Fruit fly (Drosophila melanogaster) whole organism, embryonic: ENCODE data around the gene Scox.

ENCODE experiments used
- ATbp ChIP-seq: fragments of 200-800 bp; sonication (Bioruptor generic); optimal IDR thresholded peaks from 2 replicates; lab custom pipeline; 2017; ENCODE audit warnings: missing biosample characterization, mild to moderate bottlenecking, missing genetic modification characterization, missing genetic modification reagents
- Adf1 ChIP-seq: fragments of 200-800 bp; sonication (Bioruptor generic); IDR thresholded peaks from 2 replicates; pipeline ENCODE4 v1.3.6; 2022; ENCODE audit warnings: missing biosample characterization, missing genetic modification characterization
- Aef1 ChIP-seq: fragments of 200-800 bp; sonication (Bioruptor generic); IDR thresholded peaks from 3 replicates; pipeline ENCODE4 v1.3.6; 2022; ENCODE audit warnings: missing biosample characterization, missing genetic modification characterization
- CG10267 ChIP-seq: fragments of 200-800 bp; sonication (Bioruptor generic); optimal IDR thresholded peaks from 2 replicates; lab custom pipeline; 2018; ENCODE audit warnings: missing biosample characterization, mild to moderate bottlenecking, missing genetic modification characterization, moderate library complexity
- CG10321 ChIP-seq: fragments of 200-800 bp; sonication (Bioruptor generic); IDR thresholded peaks from 2 replicates; pipeline ENCODE4 v1.3.6; 2022; ENCODE audit warnings: missing biosample characterization, missing genetic modification characterization
- CG11247 ChIP-seq: fragments of 200-800 bp; sonication (Bioruptor generic); IDR thresholded peaks from 2 replicates; pipeline ENCODE4 v1.3.6; 2022; ENCODE audit warnings: missing biosample characterization, missing genetic modification characterization
- CG12769 ChIP-seq: fragments of 200-800 bp; sonication (Bioruptor generic); optimal IDR thresholded peaks from 2 replicates; lab custom pipeline; 2019; ENCODE audit warnings: missing biosample characterization, mild to moderate bottlenecking, missing genetic modification characterization, moderate library complexity
- CG12942 ChIP-seq: fragments of 200-800 bp; sonication (Bioruptor generic); optimal IDR thresholded peaks from 3 replicates; lab custom pipeline; 2016; ENCODE audit warnings: missing biosample characterization, missing genetic modification characterization
- CG13123 ChIP-seq: fragments of 200-800 bp; sonication (Bioruptor generic); optimal IDR thresholded peaks from 2 replicates; lab custom pipeline; 2016; ENCODE audit warnings: missing biosample characterization, missing genetic modification characterization
- CG13287 ChIP-seq: fragments of 200-800 bp; sonication (Bioruptor generic); IDR thresholded peaks from 2 replicates; pipeline ENCODE4 v1.3.6; 2022; ENCODE audit warnings: missing biosample characterization, missing genetic modification characterization; ENCODE audit not compliant: partially characterized antibody
- CG14965 ChIP-seq: fragments of 200-800 bp; sonication (Bioruptor generic); optimal IDR thresholded peaks from 2 replicates; lab custom pipeline; 2016; ENCODE audit warnings: missing biosample characterization, missing genetic modification characterization, borderline replicate concordance
- CG15514 ChIP-seq: fragments of 200-800 bp; sonication (Bioruptor generic); optimal IDR thresholded peaks from 3 replicates; lab custom pipeline; 2017; ENCODE audit warnings: missing biosample characterization, missing genetic modification characterization, mild to moderate bottlenecking, moderate library complexity, missing genetic modification reagents
- CG15696 ChIP-seq: fragments of 200-800 bp; sonication (Bioruptor generic); optimal IDR thresholded peaks from 2 replicates; lab custom pipeline; 2019; ENCODE audit warnings: missing biosample characterization, mild to moderate bottlenecking, missing genetic modification characterization, moderate library complexity
- CG18476 ChIP-seq: fragments of 200-800 bp; sonication (Bioruptor generic); optimal IDR thresholded peaks from 2 replicates; lab custom pipeline; 2016; ENCODE audit warnings: missing biosample characterization, mild to moderate bottlenecking, missing genetic modification characterization
- CG18599 ChIP-seq: fragments of 200-800 bp; sonication (Bioruptor generic); optimal IDR thresholded peaks from 3 replicates; lab custom pipeline; 2017; ENCODE audit warnings: missing biosample characterization, missing genetic modification characterization, mild to moderate bottlenecking, moderate library complexity, missing genetic modification reagents
- CG2129 ChIP-seq: fragments of 200-800 bp; sonication (Bioruptor generic); IDR thresholded peaks from 2 replicates; pipeline ENCODE4 v1.3.6; 2022; ENCODE audit warnings: missing biosample characterization, missing genetic modification characterization; ENCODE audit not compliant: partially characterized antibody
- CG2889 ChIP-seq: fragments of 200-800 bp; sonication (Bioruptor generic); IDR thresholded peaks from 3 replicates; pipeline ENCODE4 v1.3.6; 2022; ENCODE audit warnings: missing biosample characterization, missing genetic modification characterization
- CG30403 ChIP-seq: fragments of 200-800 bp; sonication (Bioruptor generic); optimal IDR thresholded peaks from 3 replicates; lab custom pipeline; 2016; ENCODE audit warnings: missing biosample characterization, missing genetic modification characterization
- CG31388 ChIP-seq: fragments of 200-800 bp; sonication (Bioruptor generic); optimal IDR thresholded peaks from 2 replicates; lab custom pipeline; 2016; ENCODE audit warnings: missing biosample characterization, missing genetic modification characterization
- CG33557 ChIP-seq: fragments of 200-800 bp; sonication (Bioruptor generic); optimal IDR thresholded peaks from 2 replicates; lab custom pipeline; 2019; ENCODE audit warnings: missing biosample characterization, mild to moderate bottlenecking, missing genetic modification characterization, moderate library complexity
- CG34376 ChIP-seq: fragments of 200-800 bp; sonication (Bioruptor generic); optimal IDR thresholded peaks from 2 replicates; lab custom pipeline; 2018; ENCODE audit warnings: missing biosample characterization, mild to moderate bottlenecking, missing genetic modification characterization
- CG4730 ChIP-seq: fragments of 200-800 bp; sonication (Bioruptor generic); IDR thresholded peaks from 2 replicates; pipeline ENCODE4 v1.3.6; 2022; ENCODE audit warnings: missing biosample characterization, missing genetic modification characterization
- CG5180 ChIP-seq: fragments of 200-800 bp; sonication (Bioruptor generic); optimal IDR thresholded peaks from 3 replicates; lab custom pipeline; 2017; ENCODE audit warnings: missing biosample characterization, missing genetic modification characterization, mild to moderate bottlenecking, moderate library complexity, missing genetic modification reagents
- CoRest ChIP-seq: fragments of 200-800 bp; sonication (Bioruptor generic); optimal IDR thresholded peaks from 3 replicates; lab custom pipeline; 2018; ENCODE audit warnings: missing biosample characterization, mild to moderate bottlenecking, missing genetic modification characterization, moderate library complexity
- D ChIP-seq, 2 experiments: fragments of 200-800 bp in 1 of 2; fragments of >200 bp in 1 of 2; sonication (Bioruptor generic) in 1 of 2; optimal IDR thresholded peaks; 2 replicates in 1 of 2; 3 replicates in 1 of 2; lab custom pipeline; 2017; ENCODE audit warnings: mild to moderate bottlenecking in 1 of 2, missing biosample characterization in 1 of 2, missing genetic modification characterization in 1 of 2, missing genetic modification reagents in 1 of 2
- Deaf1 ChIP-seq: fragments of 200-800 bp; optimal IDR thresholded peaks from 3 replicates; lab custom pipeline; 2019; ENCODE audit warnings: missing biosample characterization, mild to moderate bottlenecking, missing genetic modification characterization, moderate library complexity
- Dp ChIP-seq: fragments of 200-800 bp; sonication (Bioruptor generic); optimal IDR thresholded peaks from 2 replicates; lab custom pipeline; 2018; ENCODE audit warnings: missing biosample characterization, mild to moderate bottlenecking, missing genetic modification characterization, moderate library complexity
- Hey ChIP-seq: fragments of 200-800 bp; sonication (Bioruptor generic); optimal IDR thresholded peaks from 3 replicates; lab custom pipeline; 2018; ENCODE audit warnings: missing biosample characterization, mild to moderate bottlenecking, missing genetic modification characterization
- HmgD ChIP-seq: fragments of 200-800 bp; sonication (Bioruptor generic); optimal IDR thresholded peaks from 3 replicates; lab custom pipeline; 2016; ENCODE audit warnings: missing biosample characterization, missing genetic modification characterization
- Jarid2 ChIP-seq: fragments of 200-800 bp; sonication (Bioruptor generic); optimal IDR thresholded peaks from 3 replicates; lab custom pipeline; 2017; ENCODE audit warnings: mild to moderate bottlenecking, missing biosample characterization, missing genetic modification reagents, missing genetic modification characterization
- Lhr ChIP-seq: fragments of 200-800 bp; sonication (Bioruptor generic); optimal IDR thresholded peaks from 3 replicates; lab custom pipeline; 2017; ENCODE audit warnings: mild to moderate bottlenecking, missing biosample characterization, missing genetic modification reagents, missing genetic modification characterization
- Lim3 ChIP-seq: fragments of 200-800 bp; sonication (Bioruptor generic); IDR thresholded peaks from 2 replicates; pipeline ENCODE4 v1.3.6; 2022; ENCODE audit warnings: missing biosample characterization, missing genetic modification characterization
- Ptx1 ChIP-seq: fragments of 200-800 bp; sonication (Bioruptor generic); IDR thresholded peaks from 2 replicates; pipeline ENCODE4 v1.3.6; 2022; ENCODE audit warnings: missing biosample characterization, missing genetic modification characterization
- Rfx ChIP-seq: fragments of 200-800 bp; sonication (Bioruptor generic); IDR thresholded peaks from 2 replicates; pipeline ENCODE4 v1.3.6; 2022; ENCODE audit warnings: missing biosample characterization, missing genetic modification characterization
- Xbp1 ChIP-seq: fragments of 200-800 bp; sonication (Bioruptor generic); optimal IDR thresholded peaks from 3 replicates; lab custom pipeline; 2016; ENCODE audit warnings: missing biosample characterization, mild to moderate bottlenecking, missing genetic modification characterization
- cas ChIP-seq: fragments of 200-800 bp; sonication (Bioruptor generic); IDR thresholded peaks from 2 replicates; pipeline ENCODE4 v1.3.6; 2022; ENCODE audit warnings: missing biosample characterization, missing genetic modification characterization
- cwo ChIP-seq: fragments of 200-800 bp; sonication (Bioruptor generic); optimal IDR thresholded peaks from 3 replicates; lab custom pipeline; 2017; ENCODE audit warnings: missing biosample characterization, missing genetic modification characterization, mild to moderate bottlenecking, moderate library complexity, missing genetic modification reagents
- dysf ChIP-seq: fragments of 200-800 bp; sonication (Bioruptor generic); IDR thresholded peaks from 3 replicates; pipeline ENCODE4 v1.3.6; 2022; ENCODE audit warnings: missing biosample characterization, missing genetic modification characterization
- ham ChIP-seq: fragments of 200-800 bp; sonication (Bioruptor generic); IDR thresholded peaks from 2 replicates; pipeline ENCODE4 v1.3.6; 2022; ENCODE audit warnings: missing biosample characterization, missing genetic modification characterization
- lbe ChIP-seq: fragments of 200-800 bp; sonication (Bioruptor generic); optimal IDR thresholded peaks from 2 replicates; lab custom pipeline; 2016; ENCODE audit warnings: missing biosample characterization, mild to moderate bottlenecking, missing genetic modification characterization
- lmd ChIP-seq: fragments of 200-800 bp; sonication (Bioruptor generic); IDR thresholded peaks from 2 replicates; pipeline ENCODE4 v1.3.6; 2022; ENCODE audit warnings: missing biosample characterization, missing genetic modification characterization
- mam ChIP-seq: fragments of 200-800 bp; sonication (Bioruptor generic); optimal IDR thresholded peaks from 3 replicates; lab custom pipeline; 2016; ENCODE audit warnings: missing biosample characterization, missing genetic modification characterization
- pb ChIP-seq: fragments of 200-800 bp; sonication (Bioruptor generic); optimal IDR thresholded peaks from 3 replicates; lab custom pipeline; 2016; ENCODE audit warnings: missing biosample characterization, missing genetic modification characterization
- scrt ChIP-seq: fragments of 200-800 bp; sonication (Bioruptor generic); optimal IDR thresholded peaks from 2 replicates; lab custom pipeline; 2018; ENCODE audit warnings: missing biosample characterization, mild to moderate bottlenecking, missing genetic modification characterization, moderate library complexity
- tap ChIP-seq: fragments of 200-800 bp; optimal IDR thresholded peaks from 3 replicates; lab custom pipeline; 2019; ENCODE audit warnings: missing biosample characterization, mild to moderate bottlenecking, missing genetic modification characterization, moderate library complexity
- wek ChIP-seq: fragments of 200-800 bp; sonication (Bioruptor generic); optimal IDR thresholded peaks from 3 replicates; lab custom pipeline; 2018; ENCODE audit warnings: missing biosample characterization, mild to moderate bottlenecking, missing genetic modification characterization, moderate library complexity
- zen ChIP-seq: fragments of 200-800 bp; sonication (Bioruptor generic); optimal IDR thresholded peaks from 3 replicates; lab custom pipeline; 2018; ENCODE audit warnings: missing biosample characterization, mild to moderate bottlenecking, missing genetic modification characterization, moderate library complexity

Gene Scox

DNA sequence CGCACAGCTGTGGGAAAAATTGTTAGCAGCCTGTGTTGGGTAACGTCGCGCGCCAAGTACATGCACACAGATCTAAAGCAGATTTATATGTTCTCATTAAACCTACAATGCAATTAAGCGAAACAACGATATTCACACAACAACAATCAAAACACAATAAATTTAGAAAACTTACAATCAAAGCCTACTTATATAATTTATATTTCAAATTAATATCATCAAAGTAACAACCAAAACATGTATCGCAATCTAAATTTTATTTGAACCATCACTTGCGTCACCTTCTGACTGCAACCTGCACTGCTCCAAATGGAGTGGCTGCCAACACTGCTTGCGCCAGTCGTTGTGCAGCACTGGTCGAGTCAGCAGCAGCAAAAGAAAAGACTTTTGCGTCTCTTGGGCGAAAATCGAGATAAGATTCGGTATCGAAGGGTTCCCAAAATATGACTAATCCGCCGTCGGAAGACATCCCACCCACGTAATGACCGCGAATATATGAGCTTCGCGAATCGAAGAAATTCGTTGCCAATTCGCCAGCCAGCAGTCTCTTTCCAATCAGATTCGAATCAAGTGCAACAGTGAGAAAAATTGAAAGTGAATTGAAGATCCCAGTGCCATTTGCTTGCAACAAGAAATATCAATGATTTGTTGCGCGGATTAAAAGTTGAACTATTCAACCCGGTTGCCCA is 12.7 kb upstream of the Scox start, which contains the start of the genes CG8892 and CG34126 (continued):
- TF ChIP-seq CG12769 (tag; lab: Kevin White, UChicago) (no peak), CG10267 (tag; lab: Kevin White, UChicago) (peak; percentile 100), CG34376 (peak; percentile 97), Xbp1 (GFP tag; lab: Kevin White, UChicago) (peak; percentile 99), scrt (peak; percentile 91), CG15514 (GFP tag; lab: Kevin White, UChicago) (peak; percentile 93), ham (GFP tag; lab: Robert Waterston, UW) (peak; percentile 87), Ptx1 (peak; percentile 98), lmd (GFP tag; lab: Robert Waterston, UW) (peak; percentile 97), Lhr (GFP tag; lab: Kevin White, UChicago) (peak; percentile 89), Deaf1 (tag; lab: Kevin White, UChicago) (peak; percentile 81), CG13123 (peak; percentile 95), CG4730 (GFP tag; lab: Robert Waterston, UW) (peak; percentile 95), CG33557 (peak; percentile 97), Aef1 (GFP tag; lab: Robert Waterston, UW) (peak; percentile 97), CG5180 (GFP tag; lab: Kevin White, UChicago) (peak; percentile 86), CG2889 (GFP tag; lab: Robert Waterston, UW) (peak; percentile 95), pb (GFP tag; lab: Kevin White, UChicago) (peak; percentile 85), CG13287 (GFP tag; lab: Robert Waterston, UW) (peak; percentile 30; the same call in 1 of the 2 replicates), Lim3 (GFP tag; lab: Robert Waterston, UW) (peak; percentile 83), CG2129 (GFP tag; lab: Robert Waterston, UW) (no peak), zen (tag; lab: Kevin White, UChicago) (peak; percentile 96), Hey (tag; lab: Kevin White, UChicago) (peak; percentile 87), cwo (GFP tag; lab: Kevin White, UChicago) (peak; percentile 94), Jarid2 (GFP tag; lab: Kevin White, UChicago) (peak; percentile 88), ATbp (GFP tag; lab: Kevin White, UChicago) (peak; percentile 90), wek (GFP tag; lab: Kevin White, UChicago) (peak; percentile 65), CG18599 (GFP tag; lab: Kevin White, UChicago) (peak; percentile 98), CG12942 (peak; percentile 99), CG11247 (GFP tag; lab: Robert Waterston, UW) (peak; percentile 96), cas (peak; percentile 90), dysf (peak; percentile 98), HmgD (GFP tag; lab: Kevin White, UChicago) (peak; percentile 90), Rfx (GFP tag; lab: Robert Waterston, UW) (peak; percentile 98), Adf1 (GFP tag; lab: Robert Waterston, UW) (peak; percentile 80), lbe (GFP tag; lab: Kevin White, UChicago) (peak; percentile 95), CG15696 (tag; lab: Kevin White, UChicago) (peak; percentile 98), CG31388 (peak; percentile 97), CG14965 (peak; percentile 61), CG30403 (GFP tag; lab: Kevin White, UChicago) (peak; percentile 100), mam (GFP tag; lab: Kevin White, UChicago) (peak; percentile 98), CG10321 (peak; percentile 69), D (optimal IDR thresholded peaks at IDR 0.05; lab: Kevin White, UChicago) (no peak), D (GFP tag; optimal IDR thresholded peaks at IDR 0.05; lab: Kevin White, UChicago) (peak; percentile 97), CG18476 (GFP tag; lab: Kevin White, UChicago) (peak; percentile 96), CoRest (tag; lab: Kevin White, UChicago) (peak; percentile 99), Dp (peak; percentile 42), tap (tag; lab: Kevin White, UChicago) (peak; percentile 89)
